Worm (Caenorhabditis elegans) whole organism, mixed stage, embryonic: ENCODE results near the gene Y55F3C.10.

ENCODE experiments used
- blmp-1 ChIP-seq: fragments of 150-350 bp; optimal IDR thresholded peaks from 2 replicates; lab custom pipeline; 2014; ENCODE audit warnings: missing biosample characterization, missing genetic modification characterization
- ceh-39 ChIP-seq: fragments of 150-350 bp; optimal IDR thresholded peaks from 2 replicates; lab custom pipeline; 2014; ENCODE audit warnings: missing biosample characterization, missing genetic modification characterization
- ceh-43 ChIP-seq: fragments of 200-800 bp; sonication (Bioruptor generic); optimal IDR thresholded peaks from 2 replicates; lab custom pipeline; 2018; ENCODE audit warnings: mild to moderate bottlenecking, missing genetic modification characterization, moderate library complexity, missing compliant biosample characterization
- cnd-1 ChIP-seq: fragments of 200-800 bp; sonication (Bioruptor generic); optimal IDR thresholded peaks from 2 replicates; lab custom pipeline; 2018; ENCODE audit warnings: mild to moderate bottlenecking, missing genetic modification characterization, missing compliant biosample characterization
- elt-1 ChIP-seq: sonication (generic microtip); optimal IDR thresholded peaks from 2 replicates; lab custom pipeline; 2017; ENCODE audit warnings: missing genetic modification characterization, mild to moderate bottlenecking, missing compliant biosample characterization, antibody characterized with exemption, moderate library complexity, borderline replicate concordance; ENCODE audit not compliant: insufficient read depth
- hlh-1 ChIP-seq: fragments of 150-350 bp; optimal IDR thresholded peaks from 2 replicates; lab custom pipeline; 2014; ENCODE audit warnings: missing biosample characterization, missing genetic modification reagents, missing genetic modification characterization
- lin-13 ChIP-seq: fragments of 150-350 bp; optimal IDR thresholded peaks from 2 replicates; lab custom pipeline; 2014; ENCODE audit warnings: missing biosample characterization, missing genetic modification characterization
- lsy-2 ChIP-seq: fragments of 150-350 bp; optimal IDR thresholded peaks from 2 replicates; lab custom pipeline; 2014; ENCODE audit warnings: missing biosample characterization, missing genetic modification characterization
- nhr-2 ChIP-seq: fragments of 150-350 bp; optimal IDR thresholded peaks from 2 replicates; lab custom pipeline; 2014; ENCODE audit warnings: missing biosample characterization, missing genetic modification characterization
- nhr-237 ChIP-seq: fragments of 150-350 bp; optimal IDR thresholded peaks from 2 replicates; lab custom pipeline; 2014; ENCODE audit warnings: missing biosample characterization, missing genetic modification characterization
- nhr-28 ChIP-seq: fragments of 150-350 bp; optimal IDR thresholded peaks from 2 replicates; lab custom pipeline; 2014; ENCODE audit warnings: missing biosample characterization, missing genetic modification characterization
- unc-39 ChIP-seq: fragments of 150-350 bp; optimal IDR thresholded peaks from 2 replicates; lab custom pipeline; 2014; ENCODE audit warnings: missing biosample characterization, missing genetic modification characterization
- zip-8 ChIP-seq: fragments of 150-350 bp; optimal IDR thresholded peaks from 2 replicates; lab custom pipeline; 2014; ENCODE audit warnings: missing biosample characterization, missing genetic modification characterization

- TF ChIP-seq lin-13 (tag; lab: Kevin White, UChicago) (no peak), nhr-28 (tag; lab: Kevin White, UChicago) (no peak), nhr-2 (tag; lab: Kevin White, UChicago) (no peak), nhr-237 (tag; lab: Kevin White, UChicago) (no peak), ceh-43 (GFP tag; lab: Kevin White, UChicago) (no peak), hlh-1 (no peak), lsy-2 (no peak), cnd-1 (no peak), zip-8 (tag; lab: Kevin White, UChicago) (no peak), ceh-39 (no peak), unc-39 (no peak), blmp-1 (tag; lab: Kevin White, UChicago) (no peak), elt-1 (tag; lab: Kevin White, UChicago) (no peak)
Observed at ce11 chrIV:684197-684596, 35.1 kb downstream of the Y55F3C.10 start, which contains the start of gene cutl-28.
